Fruit fly (Drosophila melanogaster) whole organism, wandering third instar larva: ENCODE data around the gene Osbp.

Experiments
- Myc ChIP-seq: fragments of >200 bp; optimal IDR thresholded peaks from 2 replicates; lab custom pipeline; 2017
- lola ChIP-seq: fragments of >200 bp; optimal IDR thresholded peaks from 2 replicates; lab custom pipeline; 2017; ENCODE audit warnings: missing biosample characterization, missing genetic modification characterization

DNA sequence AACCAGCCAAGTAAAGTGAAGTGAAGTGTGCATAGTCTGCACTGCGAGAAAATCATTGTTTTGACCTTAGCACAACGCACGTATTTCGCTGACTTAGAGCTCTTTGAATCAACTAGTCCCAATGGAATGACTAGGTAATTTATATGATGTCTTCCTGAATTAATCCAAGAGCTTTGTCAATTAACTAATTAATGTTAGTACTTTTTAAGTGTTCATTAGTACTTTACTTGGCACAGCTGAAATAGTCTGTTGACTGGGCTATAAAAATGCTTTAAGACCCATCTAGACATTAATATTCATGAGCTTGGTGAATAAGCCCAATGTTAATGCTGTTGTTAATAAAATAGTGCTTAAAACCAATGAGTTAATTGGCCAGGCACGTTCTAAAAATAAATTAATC lies 38.1 kb upstream of the Osbp start:
- TF ChIP-seq lola (GFP tag; lab: Kevin White, UChicago) (no peak), Myc (lab: Kevin White, UChicago) (no peak)
